Worm (Caenorhabditis elegans): ENCODE results near the gene elpc-4.

DNA sequence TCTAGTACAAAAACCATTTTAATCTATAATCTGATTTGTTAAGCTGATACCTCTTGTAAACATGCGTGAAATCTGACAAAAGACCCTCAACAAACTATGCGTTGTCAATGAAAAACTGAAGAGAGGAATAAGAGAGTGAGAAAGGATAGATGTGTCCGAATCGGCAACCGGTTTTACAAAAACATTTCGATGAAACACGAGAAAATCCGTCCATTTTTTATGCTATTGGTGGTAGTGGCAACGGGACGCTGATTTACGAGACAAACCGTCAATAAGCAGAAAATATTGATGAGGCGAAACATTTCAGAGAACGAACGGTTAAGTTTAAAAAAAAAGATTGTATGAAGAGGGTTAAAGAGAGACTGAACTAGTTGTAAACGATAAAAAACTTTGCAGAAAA is 25.2 kb downstream of the elpc-4 start:
- no peak for TF ChIP-seq ztf-11 (tag; optimal IDR thresholded peaks at IDR 0.05)
- TF ChIP-seq zag-1 (tag; optimal IDR thresholded peaks at IDR 0.05) = no peak
- TF ChIP-seq egl-27 (tag; optimal IDR thresholded peaks at IDR 0.05) = no peak
- no peak for TF ChIP-seq pqm-1 (tag; optimal IDR thresholded peaks at IDR 0.05)
- TF ChIP-seq hmg-1.1 (GFP tag; IDR thresholded peaks at IDR 0.05) = no peak
- no peak for TF ChIP-seq jun-1 (tag; optimal IDR thresholded peaks at IDR 0.05)
- TF ChIP-seq nhr-76 (tag; optimal IDR thresholded peaks at IDR 0.05) = no peak
- TF ChIP-seq fkh-10 (GFP tag; optimal IDR thresholded peaks at IDR 0.05) = no peak
- no peak for TF ChIP-seq daf-12 (tag; optimal IDR thresholded peaks at IDR 0.05)
- TF ChIP-seq lsy-2 (tag; optimal IDR thresholded peaks at IDR 0.05) = no peak
- TF ChIP-seq unc-62 (GFP tag; optimal IDR thresholded peaks at IDR 0.05 in 1 of 2) = peak in 1 of 2 experiments; percentile 97
- no peak for TF ChIP-seq unc-62 (tag; optimal IDR thresholded peaks at IDR 0.05)
- no peak for TF ChIP-seq lin-13 (GFP tag; optimal IDR thresholded peaks at IDR 0.05)

Data from whole organism, L4 larva.